Fruit fly (Drosophila melanogaster): ENCODE data around the gene RhoGAP68F.

dm6 chr3L:12099329-12100031, 39.2 kb upstream of the RhoGAP68F start:
- TF ChIP-seq CG8159 (tag; optimal IDR thresholded peaks at IDR 0.05) = peak; percentile 87
- TF ChIP-seq CG10348 (GFP tag; IDR thresholded peaks at IDR 0.05) = no peak
- peak; percentile 81 for TF ChIP-seq CG15710 (tag; optimal IDR thresholded peaks at IDR 0.05)
- TF ChIP-seq CG32121 (GFP tag; IDR thresholded peaks at IDR 0.05) = no peak
- TF ChIP-seq Pif1A (GFP tag; optimal IDR thresholded peaks at IDR 0.05) = peak; percentile 8
- no peak for TF ChIP-seq rn (GFP tag; IDR thresholded peaks at IDR 0.05)
- peak; percentile 26; the same call in 2 of the 3 replicates for TF ChIP-seq CG4496 (GFP tag; IDR thresholded peaks at IDR 0.05)
- peak; percentile 59 for TF ChIP-seq CG17806 (tag; optimal IDR thresholded peaks at IDR 0.05)
- TF ChIP-seq Ets98B (GFP tag; IDR thresholded peaks at IDR 0.05) = no peak
- TF ChIP-seq CG9948 (tag; optimal IDR thresholded peaks at IDR 0.05) = peak; percentile 71
